Worm (Caenorhabditis elegans): ENCODE results near the gene C50E3.15.

Gene C50E3.15

ce11 chrV:7635469-7635868 is 17.3 kb downstream of the C50E3.15 start, which contains the start of gene srd-29:
TSS of gene srd-29 (plus strand) at chrV:7635769.
- TF ChIP-seq F57A8.1 (GFP tag; optimal IDR thresholded peaks at IDR 0.05) (no peak), ceh-58 (GFP tag; IDR thresholded peaks at IDR 0.05) (no peak), attf-5 (GFP tag; optimal IDR thresholded peaks at IDR 0.05) (no peak), ztf-18 (tag; optimal IDR thresholded peaks at IDR 0.05) (no peak), him-1 (tag; optimal IDR thresholded peaks at IDR 0.05) (no peak), ztf-3 (GFP tag; optimal IDR thresholded peaks at IDR 0.05) (no peak), mcd-1 (GFP tag; IDR thresholded peaks at IDR 0.05) (no peak), rec-8 (tag; optimal IDR thresholded peaks at IDR 0.05) (no peak), efl-1 (GFP tag; optimal IDR thresholded peaks at IDR 0.05) (no peak), F33H1.4 (GFP tag; IDR thresholded peaks at IDR 0.05) (no peak)

ce11 chrV:7637801-7638200 is 19.6 kb downstream of the C50E3.15 start, which contains the start of gene clec-45:
TSS of gene clec-45 (plus strand) at chrV:7638101.
- no peak for TF ChIP-seq sea-2 (GFP tag; IDR thresholded peaks at IDR 0.05)

ce11 chrV:7639356-7639755 is 21.1 kb downstream of the C50E3.15 start:
- TF ChIP-seq rcor-1 (GFP tag; IDR thresholded peaks at IDR 0.05): no peak
- no peak for TF ChIP-seq lin-35 (GFP tag; optimal IDR thresholded peaks at IDR 0.05)
- no peak for TF ChIP-seq F37B4.10 (GFP tag; IDR thresholded peaks at IDR 0.05)

ce11 chrV:7639787-7640186 is 21.6 kb downstream of the C50E3.15 start, which contains the start of gene F07C4.10:
TSS of gene F07C4.10 (minus strand) at chrV:7639887.
- TF ChIP-seq nfya-1 (tag; optimal IDR thresholded peaks at IDR 0.05; ENCODE audit: borderline replicate concordance, insufficient read depth): no peak
- no peak for TF ChIP-seq unc-62 (GFP tag; optimal IDR thresholded peaks at IDR 0.05)
- no peak for TF ChIP-seq nhr-120 (GFP tag; IDR thresholded peaks at IDR 0.05)
- no peak for TF ChIP-seq F23B12.7 (tag; optimal IDR thresholded peaks at IDR 0.05; ENCODE audit: insufficient read depth)
- TF ChIP-seq dpl-1 (GFP tag; optimal IDR thresholded peaks at IDR 0.05): no peak
- no peak for TF ChIP-seq hmg-20 (GFP tag; IDR thresholded peaks at IDR 0.05)
- no peak for TF ChIP-seq pha-4 (tag; optimal IDR thresholded peaks at IDR 0.05)
- TF ChIP-seq K12H6.12 (tag; optimal IDR thresholded peaks at IDR 0.05): no peak
- no peak for TF ChIP-seq hlh-12 (tag; optimal IDR thresholded peaks at IDR 0.05)
- TF ChIP-seq ztf-18 (tag; optimal IDR thresholded peaks at IDR 0.05): no peak
- no peak for TF ChIP-seq sptf-2 (GFP tag; optimal IDR thresholded peaks at IDR 0.05)
- no peak for TF ChIP-seq F22D6.2 (tag; optimal IDR thresholded peaks at IDR 0.05)
- no peak for TF ChIP-seq tbp1 (GFP tag; optimal IDR thresholded peaks at IDR 0.05)
- TF ChIP-seq mxl-1 (tag; optimal IDR thresholded peaks at IDR 0.05): no peak

ce11 chrV:7641718-7642117 is 23.5 kb downstream of the C50E3.15 start:
- TF ChIP-seq pha-4 (tag; optimal IDR thresholded peaks at IDR 0.05) (no peak), him-1 (tag; optimal IDR thresholded peaks at IDR 0.05) (no peak), C06A6.2 (GFP tag; conservative IDR thresholded peaks at IDR 0.05) (no peak), cebp-2 (GFP tag; IDR thresholded peaks at IDR 0.05) (no peak), Y53F4B.3 (GFP tag; IDR thresholded peaks at IDR 0.05) (no peak), nhr-80 (tag; optimal IDR thresholded peaks at IDR 0.05) (no peak), efl-1 (GFP tag; optimal IDR thresholded peaks at IDR 0.05) (no peak), T07F8.4 (tag; optimal IDR thresholded peaks at IDR 0.05) (no peak), atf-7 (tag; optimal IDR thresholded peaks at IDR 0.05) (no peak), hlh-12 (tag; optimal IDR thresholded peaks at IDR 0.05) (no peak), fkh-3 (tag; optimal IDR thresholded peaks at IDR 0.05) (no peak), B0261.1 (tag; optimal IDR thresholded peaks at IDR 0.05) (no peak), F22D6.2 (tag; optimal IDR thresholded peaks at IDR 0.05) (no peak), dpff-1 (tag; optimal IDR thresholded peaks at IDR 0.05) (no peak), zfh-2 (GFP tag; conservative IDR thresholded peaks at IDR 0.05) (no peak), aptf-2 (GFP tag; conservative IDR thresholded peaks at IDR 0.05) (no peak), D2030.7 (GFP tag; IDR thresholded peaks at IDR 0.05) (no peak), sptf-2 (GFP tag; optimal IDR thresholded peaks at IDR 0.05) (no peak)

All from whole organism, young adult.